Fruit fly (Drosophila melanogaster): ENCODE measurements around the gene CG12713.

dm6 chr3L:15815353-15816142 is 16.7 kb upstream of the CG12713 start:
- TF ChIP-seq CG11696 (GFP tag; IDR thresholded peaks at IDR 0.05) (0 out of 2 replicates have a peak, but pooled peaks have one; percentile 6), amos (GFP tag; IDR thresholded peaks at IDR 0.05; ENCODE audit: partially characterized antibody) (no peak), zen (tag; optimal IDR thresholded peaks at IDR 0.05) (peak; percentile 44), CG15073 (GFP tag; optimal IDR thresholded peaks at IDR 0.05) (no peak)

Data from whole organism, embryonic.